Worm (Caenorhabditis elegans) whole organism, late embryonic: ENCODE data around the gene spp-12.

ENCODE experiments used
- K02D7.2 ChIP-seq: sonication (generic microtip); optimal IDR thresholded peaks from 2 replicates; lab custom pipeline; 2017; ENCODE audit warnings: mild to moderate bottlenecking, missing genetic modification characterization, missing compliant biosample characterization
- K09A11.1 ChIP-seq: sonication (generic microtip); optimal IDR thresholded peaks from 2 replicates; lab custom pipeline; 2017; ENCODE audit warnings: antibody characterized with exemption, mild to moderate bottlenecking, missing genetic modification characterization, missing compliant biosample characterization; ENCODE audit not compliant: insufficient read depth
- ahr-1 ChIP-seq: sonication (generic microtip); optimal IDR thresholded peaks from 2 replicates; lab custom pipeline; 2016; ENCODE audit warnings: missing genetic modification characterization, missing compliant biosample characterization
- ceh-14 ChIP-seq: sonication (generic microtip); optimal IDR thresholded peaks from 2 replicates; lab custom pipeline; 2016; ENCODE audit warnings: missing genotype, missing genetic modification characterization, missing compliant biosample characterization
- ceh-19 ChIP-seq: fragments of 200-800 bp; sonication (Bioruptor generic); optimal IDR thresholded peaks from 2 replicates; lab custom pipeline; 2018; ENCODE audit warnings: mild to moderate bottlenecking, missing genetic modification characterization, missing compliant biosample characterization
- ceh-2 ChIP-seq: sonication (generic microtip); optimal IDR thresholded peaks from 2 replicates; lab custom pipeline; 2016; ENCODE audit warnings: missing genotype, missing genetic modification characterization, missing compliant biosample characterization
- ceh-24 ChIP-seq: sonication (generic microtip); optimal IDR thresholded peaks from 2 replicates; lab custom pipeline; 2016; ENCODE audit warnings: mild to moderate bottlenecking, missing genetic modification characterization, missing compliant biosample characterization
- ceh-30 ChIP-seq: fragments of 150-350 bp; optimal IDR thresholded peaks from 2 replicates; lab custom pipeline; 2014; ENCODE audit warnings: missing biosample characterization, missing genetic modification characterization
- ceh-31 ChIP-seq: sonication (generic microtip); optimal IDR thresholded peaks from 2 replicates; lab custom pipeline; 2016; ENCODE audit warnings: missing genetic modification characterization, missing compliant biosample characterization
- ceh-45 ChIP-seq: fragments of 200-800 bp; sonication (Bioruptor generic); IDR thresholded peaks from 2 replicates; pipeline ENCODE4 v1.3.6; 2022; ENCODE audit warnings: missing genetic modification reagents, missing genetic modification characterization, missing compliant biosample characterization
- ceh-48 ChIP-seq: sonication (generic microtip); optimal IDR thresholded peaks from 2 replicates; lab custom pipeline; 2016; ENCODE audit warnings: missing genetic modification characterization, inconsistent platforms, missing compliant biosample characterization
- che-1 ChIP-seq: sonication (generic microtip); optimal IDR thresholded peaks from 2 replicates; lab custom pipeline; 2016; ENCODE audit warnings: mild to moderate bottlenecking, missing genetic modification characterization, missing compliant biosample characterization
- elt-2 ChIP-seq: sonication (generic microtip); optimal IDR thresholded peaks from 2 replicates; lab custom pipeline; 2016; ENCODE audit warnings: missing genetic modification reagents, missing genetic modification characterization, missing compliant biosample characterization
- elt-4 ChIP-seq: sonication (generic microtip); optimal IDR thresholded peaks from 2 replicates; lab custom pipeline; 2016; ENCODE audit warnings: missing genetic modification characterization, missing compliant biosample characterization
- ets-4 ChIP-seq: sonication (generic microtip); optimal IDR thresholded peaks from 2 replicates; lab custom pipeline; 2016; ENCODE audit warnings: missing genetic modification characterization, missing compliant biosample characterization
- eyg-1 ChIP-seq: sonication (generic microtip); optimal IDR thresholded peaks from 2 replicates; lab custom pipeline; 2016; ENCODE audit warnings: missing genotype, missing genetic modification characterization, missing compliant biosample characterization
- fkh-6 ChIP-seq: sonication (generic microtip); optimal IDR thresholded peaks from 2 replicates; lab custom pipeline; 2016; ENCODE audit warnings: missing genetic modification characterization, missing compliant biosample characterization
- hlh-15 ChIP-seq: sonication (generic microtip); optimal IDR thresholded peaks from 2 replicates; lab custom pipeline; 2016; ENCODE audit warnings: missing genetic modification characterization, missing compliant biosample characterization
- hlh-8 ChIP-seq: sonication (generic microtip); optimal IDR thresholded peaks from 2 replicates; lab custom pipeline; 2016; ENCODE audit warnings: missing genotype, missing genetic modification characterization, missing compliant biosample characterization
- lin-11 ChIP-seq: fragments of 200-800 bp; sonication (Bioruptor generic); optimal IDR thresholded peaks from 2 replicates; lab custom pipeline; 2018; ENCODE audit warnings: mild to moderate bottlenecking, missing genetic modification characterization, missing compliant biosample characterization
- nhr-11 ChIP-seq: fragments of 150-350 bp; optimal IDR thresholded peaks from 2 replicates; lab custom pipeline; 2014; ENCODE audit warnings: missing biosample characterization, missing genetic modification characterization
- nhr-232 ChIP-seq: sonication (generic microtip); optimal IDR thresholded peaks from 2 replicates; lab custom pipeline; 2016; ENCODE audit warnings: missing genetic modification characterization, missing compliant biosample characterization
- pag-3 ChIP-seq: sonication (generic microtip); optimal IDR thresholded peaks from 2 replicates; lab custom pipeline; 2016; ENCODE audit warnings: missing compliant biosample characterization, missing genetic modification characterization, borderline replicate concordance
- pat-9 ChIP-seq: fragments of 200-800 bp; sonication (Bioruptor generic); optimal IDR thresholded peaks from 2 replicates; lab custom pipeline; 2018; ENCODE audit warnings: mild to moderate bottlenecking, missing genetic modification characterization, moderate library complexity, missing compliant biosample characterization
- pax-1 ChIP-seq: fragments of 150-350 bp; optimal IDR thresholded peaks from 2 replicates; lab custom pipeline; 2014; ENCODE audit warnings: missing biosample characterization, missing genetic modification characterization
- pha-2 ChIP-seq: sonication (generic microtip); optimal IDR thresholded peaks from 2 replicates; lab custom pipeline; 2017; ENCODE audit warnings: mild to moderate bottlenecking, missing genetic modification characterization, missing compliant biosample characterization
- pha-4 ChIP-seq: fragments of 150-350 bp; optimal IDR thresholded peaks from 2 replicates; lab custom pipeline; 2018; ENCODE audit warnings: missing biosample characterization, missing genetic modification reagents, missing genetic modification characterization
- pros-1 ChIP-seq: fragments of 150-350 bp; optimal IDR thresholded peaks from 2 replicates; lab custom pipeline; 2014; ENCODE audit warnings: missing biosample characterization, missing genetic modification reagents, missing genetic modification characterization
- ref-2 ChIP-seq: sonication (generic microtip); optimal IDR thresholded peaks from 2 replicates; lab custom pipeline; 2016; ENCODE audit warnings: missing genetic modification characterization, missing compliant biosample characterization
- rnt-1 ChIP-seq: sonication (generic microtip); optimal IDR thresholded peaks from 2 replicates; lab custom pipeline; 2016; ENCODE audit warnings: missing genetic modification characterization, missing compliant biosample characterization
- sdc-2 ChIP-seq: sonication (generic microtip); optimal IDR thresholded peaks from 2 replicates; lab custom pipeline; 2016; ENCODE audit warnings: missing genotype, missing genetic modification characterization, missing compliant biosample characterization
- sox-4 ChIP-seq: sonication (generic microtip); optimal IDR thresholded peaks from 2 replicates; lab custom pipeline; 2017; ENCODE audit warnings: mild to moderate bottlenecking, missing genetic modification characterization, inconsistent platforms, missing compliant biosample characterization
- tbx-2 ChIP-seq: sonication (generic microtip); optimal IDR thresholded peaks from 2 replicates; lab custom pipeline; 2016; ENCODE audit warnings: missing genetic modification characterization, missing compliant biosample characterization
- unc-3 ChIP-seq, 2 experiments: fragments of 200-800 bp in 1 of 2; sonication (Bioruptor generic) in 1 of 2; sonication (generic microtip) in 1 of 2; conservative IDR thresholded peaks in 1 of 2; optimal IDR thresholded peaks in 1 of 2; 2 replicates each; pipeline versions ENCODE4 v1.3.6 to Lab custom; 2016 to 2022; ENCODE audit warnings: missing compliant biosample characterization in 2 of 2, missing genetic modification characterization in 2 of 2, missing genetic modification reagents in 1 of 2
- unc-42 ChIP-seq: sonication (generic microtip); optimal IDR thresholded peaks from 2 replicates; lab custom pipeline; 2016; ENCODE audit warnings: missing genotype, missing genetic modification characterization, missing compliant biosample characterization
- unc-55 ChIP-seq: sonication (generic microtip); optimal IDR thresholded peaks from 2 replicates; lab custom pipeline; 2017; ENCODE audit warnings: missing biosample characterization, missing genetic modification reagents, missing genetic modification characterization
- ztf-16 ChIP-seq: sonication (generic microtip); optimal IDR thresholded peaks from 2 replicates; lab custom pipeline; 2017; ENCODE audit warnings: missing genetic modification characterization, missing compliant biosample characterization

Gene spp-12

ce11 chrV:13878226-13878625 lies 11.4 kb upstream of the spp-12 start:
- no peak for TF ChIP-seq ahr-1 (tag; lab: Kevin White, UChicago)
- no peak for TF ChIP-seq pha-2 (tag; lab: Kevin White, UChicago)
- no peak for TF ChIP-seq ceh-14 (tag; lab: Kevin White, UChicago)
- no peak for TF ChIP-seq ceh-24
- no peak for TF ChIP-seq ztf-16 (tag; lab: Kevin White, UChicago)
- TF ChIP-seq hlh-15 (tag; lab: Kevin White, UChicago), result no peak
- no peak for TF ChIP-seq sox-4
- no peak for TF ChIP-seq ceh-30
- TF ChIP-seq ceh-48 (tag; lab: Kevin White, UChicago), result no peak
- TF ChIP-seq sdc-2 (tag; lab: Kevin White, UChicago), result no peak
- no peak for TF ChIP-seq lin-11 (tag; lab: Kevin White, UChicago)
- no peak for TF ChIP-seq pag-3 (tag; lab: Kevin White, UChicago)
- TF ChIP-seq elt-4 (tag; lab: Kevin White, UChicago), result no peak
- no peak for TF ChIP-seq ceh-2 (tag; lab: Kevin White, UChicago)
- TF ChIP-seq unc-55 (GFP tag; lab: Kevin White, UChicago), result no peak
- no peak for TF ChIP-seq hlh-8 (tag; lab: Kevin White, UChicago)
- no peak for TF ChIP-seq pha-4 (tag; lab: Kevin White, UChicago)
- TF ChIP-seq ceh-45 (GFP tag; lab: Robert Waterston, UW), result no peak
- TF ChIP-seq, all 69 proteins: peak for 0

- no peak for TF ChIP-seq ref-2
- no peak for TF ChIP-seq ceh-31 (tag; lab: Kevin White, UChicago)
- no peak for TF ChIP-seq ceh-19 (GFP tag; lab: Kevin White, UChicago)
- no peak for TF ChIP-seq K02D7.2 (tag; lab: Kevin White, UChicago)
- TF ChIP-seq ets-4 (tag; lab: Kevin White, UChicago), result no peak
- TF ChIP-seq sox-4, result no peak
- TF ChIP-seq pros-1 (tag; lab: Kevin White, UChicago), result no peak
- no peak for TF ChIP-seq che-1 (tag; lab: Kevin White, UChicago)
- TF ChIP-seq tbx-2 (tag; lab: Kevin White, UChicago), result no peak
- TF ChIP-seq fkh-6 (tag; lab: Kevin White, UChicago), result no peak
- TF ChIP-seq K09A11.1 (tag; lab: Kevin White, UChicago), result no peak
- no peak for TF ChIP-seq hlh-8 (tag; lab: Kevin White, UChicago)
- no peak for TF ChIP-seq rnt-1 (tag; lab: Kevin White, UChicago)
- TF ChIP-seq nhr-232, result no peak
- no peak for TF ChIP-seq pat-9 (tag; lab: Kevin White, UChicago)
- TF ChIP-seq elt-2 (tag; lab: Kevin White, UChicago), result no peak
- no peak for TF ChIP-seq unc-42 (tag; lab: Kevin White, UChicago)
Observed at ce11 chrV:13879241-13879640, 10.4 kb upstream of the spp-12 start, which contains the start of gene lbp-7. Gene lbp-7, plus strand, starts transcription at chrV:13879552.

- TF ChIP-seq unc-42 (tag; lab: Kevin White, UChicago) (peak; percentile 18), eyg-1 (no peak), nhr-11 (tag; lab: Kevin White, UChicago) (no peak)
Observed at ce11 chrV:13880163-13880562, 9.5 kb upstream of the spp-12 start.

- TF ChIP-seq ceh-19 (GFP tag; lab: Kevin White, UChicago) (no peak), eyg-1 (no peak), K02D7.2 (tag; lab: Kevin White, UChicago) (no peak), pax-1 (tag; lab: Kevin White, UChicago) (no peak), unc-3 (GFP tag; conservative IDR thresholded peaks at IDR 0.05; lab: Robert Waterston, UW) (no peak), unc-3 (tag; optimal IDR thresholded peaks at IDR 0.05; lab: Kevin White, UChicago) (no peak), tbx-2 (tag; lab: Kevin White, UChicago) (no peak), rnt-1 (tag; lab: Kevin White, UChicago) (no peak), elt-4 (tag; lab: Kevin White, UChicago) (no peak), unc-42 (tag; lab: Kevin White, UChicago) (no peak)
Observed at ce11 chrV:13880607-13881006, 9.0 kb upstream of the spp-12 start, which contains the start of gene T22G5.3. Gene T22G5.3, plus strand, starts transcription at chrV:13880907.
